Worm (Caenorhabditis elegans) whole organism, early embryonic: ENCODE results near the gene str-3.
A peak's percentile ranks its signal among the peaks of the same experiment; 100 is the strongest.

Source experiments
- B0310.2 ChIP-seq: sonication (generic microtip); optimal IDR thresholded peaks from 2 replicates; lab custom pipeline; 2016; ENCODE audit warnings: mild to moderate bottlenecking, missing genetic modification characterization, missing compliant biosample characterization
- F13C5.2 ChIP-seq: sonication (generic microtip); optimal IDR thresholded peaks from 2 replicates; lab custom pipeline; 2017; ENCODE audit warnings: mild to moderate bottlenecking, missing genetic modification characterization, inconsistent platforms, missing compliant biosample characterization
- aly-1 ChIP-seq: sonication (generic microtip); optimal IDR thresholded peaks from 2 replicates; lab custom pipeline; 2016; ENCODE audit warnings: missing genetic modification characterization, missing compliant biosample characterization
- ama-1 ChIP-seq: fragments of 150-350 bp; optimal IDR thresholded peaks from 2 replicates; lab custom pipeline; 2014
- ceh-13 ChIP-seq: fragments of 200-800 bp; sonication (Bioruptor generic); optimal IDR thresholded peaks from 2 replicates; lab custom pipeline; 2018; ENCODE audit warnings: mild to moderate bottlenecking, missing genetic modification characterization, missing compliant biosample characterization
- ceh-36 ChIP-seq: sonication (generic microtip); optimal IDR thresholded peaks from 2 replicates; lab custom pipeline; 2016; ENCODE audit warnings: missing genetic modification characterization, inconsistent platforms, missing compliant biosample characterization
- ets-7 ChIP-seq: sonication (generic microtip); optimal IDR thresholded peaks from 2 replicates; lab custom pipeline; 2016; ENCODE audit warnings: missing genotype, missing genetic modification characterization, missing compliant biosample characterization
- flt-1 ChIP-seq: fragments of 200-800 bp; sonication (Bioruptor generic); IDR thresholded peaks from 2 replicates; pipeline ENCODE4 v1.3.6; 2022; ENCODE audit warnings: missing genetic modification characterization, missing compliant biosample characterization
- hmbx-1 ChIP-seq: sonication (generic microtip); optimal IDR thresholded peaks from 2 replicates; lab custom pipeline; 2016; ENCODE audit warnings: mild to moderate bottlenecking, missing genetic modification characterization, missing compliant biosample characterization
- hmg-4 ChIP-seq: fragments of 200-800 bp; sonication (Bioruptor generic); optimal IDR thresholded peaks from 2 replicates; lab custom pipeline; 2018; ENCODE audit warnings: mild to moderate bottlenecking, missing genetic modification characterization, missing compliant biosample characterization
- hnd-1 ChIP-seq: sonication (generic microtip); optimal IDR thresholded peaks from 2 replicates; lab custom pipeline; 2016; ENCODE audit warnings: missing genetic modification characterization, missing compliant biosample characterization
- pes-1 ChIP-seq: fragments of 200-800 bp; sonication (Bioruptor generic); IDR thresholded peaks from 2 replicates; pipeline ENCODE4 v1.3.6; 2022; ENCODE audit warnings: missing genetic modification reagents, missing genetic modification characterization, missing compliant biosample characterization
- scrt-1 ChIP-seq: fragments of 200-800 bp; sonication (Bioruptor generic); IDR thresholded peaks from 2 replicates; pipeline ENCODE4 v1.3.6; 2022; ENCODE audit warnings: missing genetic modification characterization, missing compliant biosample characterization
- sea-1 ChIP-seq: fragments of 200-800 bp; sonication (Bioruptor generic); conservative IDR thresholded peaks from 2 replicates; pipeline ENCODE4 v1.3.6; 2022; ENCODE audit warnings: missing genetic modification characterization, missing compliant biosample characterization
- tbx-11 ChIP-seq: fragments of 200-800 bp; sonication (Bioruptor generic); IDR thresholded peaks from 2 replicates; pipeline ENCODE4 v1.3.6; 2022; ENCODE audit warnings: missing genetic modification characterization, missing compliant biosample characterization
- tbx-37 ChIP-seq: fragments of 200-800 bp; sonication (Bioruptor generic); conservative IDR thresholded peaks from 2 replicates; pipeline ENCODE4 v1.3.6; 2022; ENCODE audit warnings: missing genetic modification reagents, missing genetic modification characterization, missing compliant biosample characterization
- tra-4 ChIP-seq: sonication (generic microtip); optimal IDR thresholded peaks from 2 replicates; lab custom pipeline; 2017; ENCODE audit warnings: missing genetic modification characterization, missing compliant biosample characterization

str-3 gene

DNA sequence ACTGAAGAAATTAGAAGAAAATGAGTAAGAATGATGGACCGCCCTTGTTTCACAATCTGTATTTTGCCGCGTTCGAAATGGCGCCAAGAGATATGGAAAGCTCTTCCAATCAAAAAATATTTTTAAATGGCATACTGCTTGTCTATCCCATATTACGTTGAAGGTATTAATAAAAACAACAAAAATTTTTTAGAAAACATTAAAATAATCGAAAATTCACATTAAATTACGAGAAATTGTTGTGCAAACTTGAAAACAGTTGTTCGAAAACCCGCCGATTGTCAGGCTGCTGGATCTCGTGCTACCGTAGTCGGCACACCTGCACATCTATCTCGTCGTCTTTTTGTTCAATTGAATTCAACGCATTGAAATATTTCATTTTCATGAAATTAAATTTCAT, 16.6 kb downstream of the str-3 start, which contains the start of gene klc-1:
Gene klc-1, plus strand, starts transcription at position 127 of the 400 bp plus-strand sequence.
- TF ChIP-seq sea-1 (no peak), ceh-13 (GFP tag; lab: Kevin White, UChicago) (no peak)

ce11 chrIV:11082789-11083235, 17.4 kb downstream of the str-3 start:
- TF ChIP-seq tbx-37 (0 out of 2 replicates have a peak, but pooled peaks have one; percentile 9), hmg-4 (GFP tag; lab: Kevin White, UChicago) (peak; percentile 51), tra-4 (tag; lab: Kevin White, UChicago) (no peak), hnd-1 (tag; lab: Kevin White, UChicago) (no peak), F13C5.2 (tag; lab: Kevin White, UChicago) (peak; percentile 80)

DNA sequence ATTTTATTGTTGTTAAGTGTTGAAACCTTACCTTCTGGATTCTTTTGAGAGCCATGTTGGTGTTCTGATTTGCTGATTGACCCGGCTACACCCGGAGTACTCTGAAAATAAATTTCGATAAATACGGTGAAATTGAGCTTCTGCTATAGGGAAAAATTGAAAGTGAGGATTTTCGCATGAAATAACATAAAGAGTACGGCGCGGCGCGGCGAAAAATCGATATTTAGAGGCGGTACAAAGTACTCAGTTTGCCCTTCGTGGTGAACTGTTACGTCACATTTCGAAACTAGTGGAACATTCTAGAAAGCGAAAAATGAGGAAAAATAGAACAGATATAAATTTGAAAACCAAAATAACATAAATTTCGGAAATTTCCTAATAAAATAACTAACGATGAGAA, 18.0 kb downstream of the str-3 start, which contains the start of gene let-70:
Gene let-70, minus strand, starts transcription at position 101 of the 400 bp plus-strand sequence.
- TF ChIP-seq pes-1 (GFP tag; lab: Robert Waterston, UW) = no peak
- TF ChIP-seq tbx-37 = no peak
- TF ChIP-seq B0310.2 (tag; lab: Kevin White, UChicago) = no peak
- TF ChIP-seq F13C5.2 (tag; lab: Kevin White, UChicago) = no peak
- TF ChIP-seq hnd-1 (tag; lab: Kevin White, UChicago) = no peak
- no peak for TF ChIP-seq tra-4 (tag; lab: Kevin White, UChicago)
- TF ChIP-seq flt-1 (GFP tag; lab: Robert Waterston, UW) = no peak

ce11 chrIV:11080823-11081285, 19.3 kb downstream of the str-3 start, which contains the start of gene atg-7:
Gene atg-7 (minus strand): TSS chrIV:11081055.
- TF ChIP-seq sea-1 (no peak), tra-4 (tag; lab: Kevin White, UChicago) (no peak), tbx-11 (no peak), hnd-1 (tag; lab: Kevin White, UChicago) (no peak), F13C5.2 (tag; lab: Kevin White, UChicago) (no peak), ceh-36 (no peak), hmbx-1 (no peak), ama-1 (lab: Kevin White, UChicago) (no peak), ceh-13 (GFP tag; lab: Kevin White, UChicago) (no peak), hmg-4 (GFP tag; lab: Kevin White, UChicago) (no peak), ets-7 (tag; lab: Kevin White, UChicago) (no peak), pes-1 (GFP tag; lab: Robert Waterston, UW) (no peak), flt-1 (GFP tag; lab: Robert Waterston, UW) (no peak), tbx-37 (no peak), aly-1 (no peak), B0310.2 (tag; lab: Kevin White, UChicago) (no peak), scrt-1 (no peak)

- no peak for TF ChIP-seq ama-1 (lab: Kevin White, UChicago)
- no peak for TF ChIP-seq tra-4 (tag; lab: Kevin White, UChicago)
- TF ChIP-seq pes-1 (GFP tag; lab: Robert Waterston, UW) = no peak
- TF ChIP-seq tbx-37 = no peak
- no peak for TF ChIP-seq scrt-1
- no peak for TF ChIP-seq ceh-13 (GFP tag; lab: Kevin White, UChicago)
- no peak for TF ChIP-seq hmg-4 (GFP tag; lab: Kevin White, UChicago)
- no peak for TF ChIP-seq tbx-11
- TF ChIP-seq ceh-36 = no peak
- TF ChIP-seq B0310.2 (tag; lab: Kevin White, UChicago) = no peak
- TF ChIP-seq flt-1 (GFP tag; lab: Robert Waterston, UW) = no peak
- no peak for TF ChIP-seq F13C5.2 (tag; lab: Kevin White, UChicago)
- no peak for TF ChIP-seq aly-1
- TF ChIP-seq hmbx-1 = no peak
- TF ChIP-seq sea-1 = no peak
- TF ChIP-seq ets-7 (tag; lab: Kevin White, UChicago) = no peak
- TF ChIP-seq hnd-1 (tag; lab: Kevin White, UChicago) = no peak
Observed at ce11 chrIV:11078482-11078881, 21.7 kb downstream of the str-3 start, which contains the start of gene Y5F2A.4. Gene Y5F2A.4 (minus strand): TSS chrIV:11078582.

DNA sequence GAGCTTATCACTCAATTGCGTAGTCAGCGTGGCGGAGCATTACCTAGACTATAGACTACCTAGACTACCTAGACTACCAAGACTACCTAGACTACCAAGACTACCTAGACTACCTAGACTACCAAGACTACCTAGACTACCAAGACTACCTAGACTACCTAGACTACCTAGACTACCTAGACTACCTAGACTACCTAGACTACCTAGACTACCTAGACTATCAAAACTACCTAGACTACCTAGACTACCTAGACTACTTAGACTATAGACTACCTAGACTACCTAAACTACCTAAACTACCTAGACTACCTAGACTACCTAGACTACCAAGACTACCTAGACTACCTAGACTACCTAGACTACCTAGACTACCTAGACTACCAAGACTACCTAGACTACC, 29.3 kb downstream of the str-3 start:
- peak; percentile 29 for TF ChIP-seq hnd-1 (tag; lab: Kevin White, UChicago)

DNA sequence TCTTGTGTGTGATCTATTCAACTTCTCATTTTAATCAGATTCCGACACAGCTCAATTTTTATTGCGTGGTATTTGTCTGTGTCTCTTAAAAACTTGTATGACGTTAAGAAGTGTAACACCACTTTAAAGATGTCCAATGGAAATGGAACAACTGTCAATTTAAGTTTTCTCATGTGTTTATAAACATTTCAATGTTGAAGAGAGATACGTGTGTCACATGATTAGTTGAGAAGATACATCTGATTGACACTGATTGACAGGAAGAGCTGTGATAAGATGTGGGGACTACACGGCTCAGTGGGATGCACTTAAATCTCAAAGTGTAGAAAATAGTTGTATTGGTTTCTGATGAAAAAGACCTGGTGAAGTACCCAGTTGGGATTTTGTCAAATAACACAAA, 31.9 kb downstream of the str-3 start:
- TF ChIP-seq ceh-13 (GFP tag; lab: Kevin White, UChicago) (no peak), tbx-11 (no peak), B0310.2 (tag; lab: Kevin White, UChicago) (no peak), ets-7 (tag; lab: Kevin White, UChicago) (no peak), hnd-1 (tag; lab: Kevin White, UChicago) (no peak), pes-1 (GFP tag; lab: Robert Waterston, UW) (no peak)

DNA sequence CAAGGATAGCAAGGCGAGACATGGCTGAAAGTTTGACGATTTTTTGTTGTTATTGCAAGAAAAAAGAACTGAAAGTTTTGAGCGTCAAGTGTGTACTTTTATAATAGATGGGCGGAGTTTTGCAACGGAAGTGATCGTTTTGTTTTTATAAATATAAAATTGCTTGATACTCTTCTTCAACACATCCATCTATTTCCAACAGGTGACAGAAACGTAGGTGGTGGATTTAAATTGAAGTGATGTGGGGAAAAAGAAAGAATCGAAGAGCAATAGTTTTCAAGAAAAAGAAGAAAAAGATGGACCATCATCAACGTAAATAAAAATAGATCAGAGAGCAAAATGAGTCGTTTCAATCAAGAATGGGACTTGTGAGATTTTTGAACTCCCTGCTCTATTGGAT, 33.2 kb downstream of the str-3 start, which contains the start of gene ttr-17:
Gene ttr-17, minus strand, starts transcription at position 24 of the 400 bp plus-strand sequence.
- TF ChIP-seq tbx-37 (no peak), aly-1 (no peak)

DNA sequence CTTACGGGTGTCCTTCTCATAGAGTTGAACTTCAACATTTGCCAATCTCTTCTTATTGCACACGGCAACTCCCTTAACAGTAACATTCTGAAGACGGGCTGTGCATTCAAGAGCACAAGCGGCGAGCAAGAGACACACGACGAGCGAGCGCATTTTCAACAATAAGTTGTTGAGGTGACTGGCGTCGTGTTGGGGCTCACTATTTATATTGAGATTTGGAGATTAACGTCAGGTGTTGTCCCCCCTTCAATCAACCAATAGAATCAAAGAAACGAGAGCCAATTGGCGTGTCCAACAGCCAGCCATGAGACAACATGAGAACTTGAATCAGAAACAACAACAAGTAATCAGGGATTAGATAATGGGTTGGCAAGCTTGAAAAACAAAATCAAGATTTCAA, 36.2 kb downstream of the str-3 start, which contains the start of gene ttr-16:
Gene ttr-16, minus strand, starts transcription at position 176 of the 400 bp plus-strand sequence.
- TF ChIP-seq F13C5.2 (tag; lab: Kevin White, UChicago) (no peak), B0310.2 (tag; lab: Kevin White, UChicago) (no peak), sea-1 (no peak), ets-7 (tag; lab: Kevin White, UChicago) (no peak), pes-1 (GFP tag; lab: Robert Waterston, UW) (no peak), scrt-1 (no peak), ceh-13 (GFP tag; lab: Kevin White, UChicago) (no peak), ceh-36 (no peak), ama-1 (lab: Kevin White, UChicago) (no peak)
